Fruit fly (Drosophila melanogaster) whole organism, embryonic: ENCODE measurements around the gene CG43845.

ENCODE experiments used
- ATbp ChIP-seq: fragments of 200-800 bp; sonication (Bioruptor generic); optimal IDR thresholded peaks from 2 replicates; lab custom pipeline; 2017; ENCODE audit warnings: missing biosample characterization, mild to moderate bottlenecking, missing genetic modification characterization, missing genetic modification reagents
- Antp ChIP-seq: fragments of 200-800 bp; sonication (Bioruptor generic); optimal IDR thresholded peaks from 3 replicates; lab custom pipeline; 2016; ENCODE audit warnings: missing biosample characterization, missing genetic modification characterization
- Atf-2 ChIP-seq: fragments of 200-800 bp; sonication (Bioruptor generic); optimal IDR thresholded peaks from 2 replicates; lab custom pipeline; 2016; ENCODE audit warnings: missing biosample characterization, missing genetic modification characterization
- Bgb ChIP-seq: fragments of 200-800 bp; sonication (Bioruptor generic); IDR thresholded peaks from 2 replicates; pipeline ENCODE4 v1.3.6; 2022; ENCODE audit warnings: missing biosample characterization, missing genetic modification characterization; ENCODE audit not compliant: partially characterized antibody
- CG10321 ChIP-seq: fragments of 200-800 bp; sonication (Bioruptor generic); IDR thresholded peaks from 2 replicates; pipeline ENCODE4 v1.3.6; 2022; ENCODE audit warnings: missing biosample characterization, missing genetic modification characterization
- CG10431 ChIP-seq: fragments of 200-800 bp; sonication (Bioruptor generic); optimal IDR thresholded peaks from 3 replicates; lab custom pipeline; 2018; ENCODE audit warnings: missing biosample characterization, mild to moderate bottlenecking, missing genetic modification characterization
- CG10654 ChIP-seq: fragments of 200-800 bp; sonication (Bioruptor generic); optimal IDR thresholded peaks from 2 replicates; lab custom pipeline; 2016; ENCODE audit warnings: missing biosample characterization, missing genetic modification characterization
- CG12071 ChIP-seq: fragments of 200-800 bp; sonication (Bioruptor generic); optimal IDR thresholded peaks from 3 replicates; lab custom pipeline; 2018; ENCODE audit warnings: missing biosample characterization, mild to moderate bottlenecking, missing genetic modification characterization
- CG13287 ChIP-seq: fragments of 200-800 bp; sonication (Bioruptor generic); IDR thresholded peaks from 2 replicates; pipeline ENCODE4 v1.3.6; 2022; ENCODE audit warnings: missing biosample characterization, missing genetic modification characterization; ENCODE audit not compliant: partially characterized antibody
- CG14014 ChIP-seq: fragments of 200-800 bp; sonication (Bioruptor generic); IDR thresholded peaks from 2 replicates; pipeline ENCODE4 v1.3.6; 2022; ENCODE audit warnings: missing biosample characterization, missing genetic modification characterization
- CG14860 ChIP-seq: fragments of 200-800 bp; sonication (Bioruptor generic); IDR thresholded peaks from 3 replicates; pipeline ENCODE4 v1.3.6; 2022; ENCODE audit warnings: missing biosample characterization, missing genetic modification characterization; ENCODE audit not compliant: partially characterized antibody
- CG18011 ChIP-seq: fragments of 200-800 bp; sonication (Bioruptor generic); optimal IDR thresholded peaks from 2 replicates; lab custom pipeline; 2017; ENCODE audit warnings: missing biosample characterization, missing genetic modification characterization, mild to moderate bottlenecking, moderate library complexity, missing genotype
- CG42726 ChIP-seq: fragments of 200-800 bp; sonication (Bioruptor generic); IDR thresholded peaks from 2 replicates; pipeline ENCODE4 v1.3.6; 2022; ENCODE audit warnings: missing biosample characterization, missing genetic modification characterization; ENCODE audit not compliant: partially characterized antibody
- CG6854 ChIP-seq: fragments of 200-800 bp; sonication (Bioruptor generic); optimal IDR thresholded peaks from 3 replicates; lab custom pipeline; 2017; ENCODE audit warnings: missing biosample characterization, mild to moderate bottlenecking, missing genetic modification characterization
- CG9817 ChIP-seq: fragments of 200-800 bp; sonication (Bioruptor generic); optimal IDR thresholded peaks from 2 replicates; lab custom pipeline; 2018; ENCODE audit warnings: missing biosample characterization, mild to moderate bottlenecking, missing genetic modification characterization, moderate library complexity
- Deaf1 ChIP-seq: fragments of 200-800 bp; optimal IDR thresholded peaks from 3 replicates; lab custom pipeline; 2019; ENCODE audit warnings: missing biosample characterization, mild to moderate bottlenecking, missing genetic modification characterization, moderate library complexity
- Doc2 ChIP-seq: fragments of 200-800 bp; sonication (Bioruptor generic); IDR thresholded peaks from 2 replicates; pipeline ENCODE4 v1.3.6; 2022; ENCODE audit warnings: missing biosample characterization, missing genetic modification characterization
- Dp ChIP-seq: fragments of 200-800 bp; sonication (Bioruptor generic); optimal IDR thresholded peaks from 2 replicates; lab custom pipeline; 2018; ENCODE audit warnings: missing biosample characterization, mild to moderate bottlenecking, missing genetic modification characterization, moderate library complexity
- Dref ChIP-seq: fragments of 200-800 bp; sonication (Bioruptor generic); IDR thresholded peaks from 2 replicates; pipeline ENCODE4 v1.3.6; 2022; ENCODE audit warnings: missing biosample characterization, missing genetic modification characterization
- GATAe ChIP-seq: fragments of 200-800 bp; sonication (Bioruptor generic); conservative IDR thresholded peaks from 2 replicates; pipeline ENCODE4 v1.3.6; 2022; ENCODE audit warnings: missing biosample characterization, missing genetic modification characterization
- Hey ChIP-seq: fragments of 200-800 bp; sonication (Bioruptor generic); optimal IDR thresholded peaks from 3 replicates; lab custom pipeline; 2018; ENCODE audit warnings: missing biosample characterization, mild to moderate bottlenecking, missing genetic modification characterization
- Hr39 ChIP-seq: fragments of >200 bp; optimal IDR thresholded peaks from 2 replicates; lab custom pipeline; 2017
- Hsf ChIP-seq: fragments of 200-800 bp; sonication (Bioruptor generic); optimal IDR thresholded peaks from 3 replicates; lab custom pipeline; 2016; ENCODE audit warnings: missing biosample characterization, missing genetic modification characterization
- MBD-R2 ChIP-seq: fragments of 200-800 bp; sonication (Bioruptor generic); IDR thresholded peaks from 2 replicates; pipeline ENCODE4 v1.3.6; 2022; ENCODE audit warnings: missing biosample characterization, missing genetic modification characterization
- MESR4 ChIP-seq: fragments of 200-800 bp; sonication (Bioruptor generic); optimal IDR thresholded peaks from 2 replicates; lab custom pipeline; 2018; ENCODE audit warnings: missing biosample characterization, mild to moderate bottlenecking, missing genetic modification characterization, moderate library complexity
- Pdp1 ChIP-seq, 2 experiments: fragments of 200-800 bp; sonication (Bioruptor generic); optimal IDR thresholded peaks; 3 replicates each; lab custom pipeline; 2016; ENCODE audit warnings: missing biosample characterization in 2 of 2, missing genetic modification characterization in 2 of 2, mild to moderate bottlenecking in 1 of 2, moderate library complexity in 1 of 2
- Ssrp ChIP-seq: fragments of 200-800 bp; sonication (Bioruptor generic); optimal IDR thresholded peaks from 2 replicates; lab custom pipeline; 2018; ENCODE audit warnings: missing biosample characterization, mild to moderate bottlenecking, missing genetic modification characterization, moderate library complexity
- Trl ChIP-seq, 3 experiments: fragments of >200 bp in 2 of 3; fragments of 200-800 bp in 1 of 3; sonication (Bioruptor generic) in 1 of 3; optimal IDR thresholded peaks; 2 replicates in 1 of 3; 3 replicates in 2 of 3; lab custom pipeline; 2016 to 2017; ENCODE audit warnings: missing biosample characterization in 1 of 3, missing genetic modification characterization in 1 of 3
- amos ChIP-seq: fragments of 200-800 bp; sonication (Bioruptor generic); IDR thresholded peaks from 2 replicates; pipeline ENCODE4 v1.3.6; 2022; ENCODE audit warnings: missing biosample characterization, missing genetic modification characterization; ENCODE audit not compliant: partially characterized antibody
- bab2 ChIP-seq: fragments of 200-800 bp; sonication (Bioruptor generic); optimal IDR thresholded peaks from 2 replicates; lab custom pipeline; 2016; ENCODE audit warnings: missing biosample characterization, missing genetic modification characterization
- bbx ChIP-seq: fragments of 200-800 bp; sonication (Bioruptor generic); IDR thresholded peaks from 2 replicates; pipeline ENCODE4 v1.3.6; 2022; ENCODE audit warnings: missing biosample characterization, missing genetic modification characterization; ENCODE audit not compliant: partially characterized antibody
- cwo ChIP-seq: fragments of 200-800 bp; sonication (Bioruptor generic); optimal IDR thresholded peaks from 3 replicates; lab custom pipeline; 2017; ENCODE audit warnings: missing biosample characterization, missing genetic modification characterization, mild to moderate bottlenecking, moderate library complexity, missing genetic modification reagents
- exex ChIP-seq: fragments of 200-800 bp; sonication (Bioruptor generic); optimal IDR thresholded peaks from 4 replicates; lab custom pipeline; 2018; ENCODE audit warnings: missing biosample characterization, mild to moderate bottlenecking, missing genetic modification characterization, moderate library complexity
- hb ChIP-seq: fragments of 200-800 bp; sonication (Bioruptor generic); IDR thresholded peaks from 3 replicates; pipeline ENCODE4 v1.3.6; 2022; ENCODE audit warnings: missing biosample characterization, missing genetic modification characterization; ENCODE audit not compliant: partially characterized antibody
- hbn ChIP-seq: fragments of 200-800 bp; sonication (Bioruptor generic); IDR thresholded peaks from 2 replicates; pipeline ENCODE4 v1.3.6; 2022; ENCODE audit warnings: missing biosample characterization, missing genetic modification characterization; ENCODE audit not compliant: partially characterized antibody
- ind ChIP-seq: fragments of 200-800 bp; sonication (Bioruptor generic); optimal IDR thresholded peaks from 3 replicates; lab custom pipeline; 2016; ENCODE audit warnings: missing biosample characterization, missing genetic modification characterization
- lola ChIP-seq, 3 experiments: fragments of >200 bp in 2 of 3; fragments of 200-800 bp in 1 of 3; sonication (Bioruptor generic) in 1 of 3; optimal IDR thresholded peaks; 2 replicates each; lab custom pipeline; 2017 to 2019; ENCODE audit warnings: missing biosample characterization in 3 of 3, missing genetic modification characterization in 3 of 3, mild to moderate bottlenecking in 1 of 3, moderate library complexity in 1 of 3
- org-1 ChIP-seq: fragments of 200-800 bp; sonication (Bioruptor generic); optimal IDR thresholded peaks from 2 replicates; lab custom pipeline; 2017; ENCODE audit warnings: missing biosample characterization, missing genetic modification characterization
- pan ChIP-seq, 4 experiments: fragments of >200 bp in 3 of 4; fragments of 200-800 bp in 1 of 4; sonication (Bioruptor generic) in 1 of 4; optimal IDR thresholded peaks in 3 of 4; IDR thresholded peaks in 1 of 4; 2 replicates each; pipeline versions ENCODE4 v1.3.6 to Lab custom; 2017 to 2022; ENCODE audit warnings: missing biosample characterization in 2 of 4, missing genetic modification characterization in 2 of 4, mixed read lengths in 1 of 4
- peb ChIP-seq: fragments of 200-800 bp; sonication (Bioruptor generic); IDR thresholded peaks from 2 replicates; pipeline ENCODE4 v1.3.6; 2022; ENCODE audit warnings: missing biosample characterization, missing genetic modification characterization
- pzg ChIP-seq: fragments of 200-800 bp; sonication (Bioruptor generic); optimal IDR thresholded peaks from 3 replicates; lab custom pipeline; 2018; ENCODE audit warnings: missing biosample characterization, mild to moderate bottlenecking, missing genetic modification characterization, moderate library complexity
- slou ChIP-seq: fragments of 200-800 bp; sonication (Bioruptor generic); optimal IDR thresholded peaks from 3 replicates; lab custom pipeline; 2016; ENCODE audit warnings: missing biosample characterization, missing genetic modification characterization
- stc ChIP-seq: fragments of 200-800 bp; sonication (Bioruptor generic); IDR thresholded peaks from 2 replicates; pipeline ENCODE4 v1.3.6; 2022; ENCODE audit warnings: missing biosample characterization, missing genetic modification characterization
- ttk ChIP-seq: fragments of 200-800 bp; sonication (Bioruptor generic); IDR thresholded peaks from 2 replicates; pipeline ENCODE4 v2.1.2; 2022; ENCODE audit warnings: missing biosample characterization, missing genetic modification characterization
- unc-4 ChIP-seq: fragments of 200-800 bp; sonication (Bioruptor generic); IDR thresholded peaks from 2 replicates; pipeline ENCODE4 v1.3.6; 2022; ENCODE audit warnings: missing biosample characterization, missing genetic modification characterization; ENCODE audit not compliant: partially characterized antibody
- wek ChIP-seq: fragments of 200-800 bp; sonication (Bioruptor generic); optimal IDR thresholded peaks from 3 replicates; lab custom pipeline; 2018; ENCODE audit warnings: missing biosample characterization, mild to moderate bottlenecking, missing genetic modification characterization, moderate library complexity
- wor ChIP-seq: fragments of 200-800 bp; sonication (Bioruptor generic); IDR thresholded peaks from 2 replicates; pipeline ENCODE4 v1.3.6; 2022; ENCODE audit warnings: missing biosample characterization, missing genetic modification characterization
- yki ChIP-seq: fragments of >200 bp; optimal IDR thresholded peaks from 3 replicates; lab custom pipeline; 2018
- zen2 ChIP-seq: fragments of 200-800 bp; sonication (Bioruptor generic); IDR thresholded peaks from 3 replicates; pipeline ENCODE4 v1.3.6; 2022; ENCODE audit warnings: missing biosample characterization, missing genetic modification characterization; ENCODE audit not compliant: partially characterized antibody

Gene CG43845

dm6 chr3R:5550452-5550851, 27.5 kb upstream of the CG43845 start (continued):
- TF ChIP-seq amos (GFP tag; lab: Robert Waterston, UW) (peak; percentile 72), unc-4 (GFP tag; lab: Robert Waterston, UW) (peak; percentile 67), ATbp (no peak), ttk (GFP tag; lab: Robert Waterston, UW) (no peak), zen2 (peak; percentile 82; the same call in 2 of the 3 replicates), CG42726 (GFP tag; lab: Robert Waterston, UW) (peak; percentile 46; the same call in 1 of the 2 replicates), Bgb (GFP tag; lab: Robert Waterston, UW) (peak; percentile 82), hbn (peak; percentile 53), bbx (GFP tag; lab: Robert Waterston, UW) (peak; percentile 70), peb (GFP tag; lab: Robert Waterston, UW) (no peak), Trl (optimal IDR thresholded peaks at IDR 0.05; lab: Kevin White, UChicago) (no peak), Trl (GFP tag; optimal IDR thresholded peaks at IDR 0.05; lab: Kevin White, UChicago) (no peak), wek (GFP tag; lab: Kevin White, UChicago) (no peak), CG18011 (GFP tag; lab: Kevin White, UChicago) (no peak), Hsf (GFP tag; lab: Kevin White, UChicago) (no peak), CG13287 (GFP tag; lab: Robert Waterston, UW) (peak; percentile 78), Deaf1 (tag; lab: Kevin White, UChicago) (no peak), Dp (GFP tag; lab: Kevin White, UChicago) (peak; percentile 93), hb (GFP tag; lab: Robert Waterston, UW) (peak; percentile 64; the same call in 1 of the 3 replicates), Hr39 (lab: Kevin White, UChicago) (no peak), Atf-2 (no peak), slou (GFP tag; lab: Kevin White, UChicago) (no peak), wor (GFP tag; lab: Robert Waterston, UW) (no peak), exex (no peak), CG6854 (GFP tag; lab: Kevin White, UChicago) (no peak), cwo (GFP tag; lab: Kevin White, UChicago) (no peak), CG14014 (GFP tag; lab: Robert Waterston, UW) (no peak), Hey (tag; lab: Kevin White, UChicago) (no peak), Dref (GFP tag; lab: Robert Waterston, UW) (peak; percentile 90)

dm6 chr3R:5547464-5547943, 24.6 kb upstream of the CG43845 start, which contains the start of gene CG2519:
CG2519 (minus strand) TSS chr3R:5547775.
- no peak for TF ChIP-seq Doc2
- peak; percentile 55 for TF ChIP-seq bab2 (GFP tag; lab: Kevin White, UChicago)
- peak; percentile 18 for TF ChIP-seq org-1
- no peak for TF ChIP-seq yki (lab: Kevin White, UChicago)
- TF ChIP-seq CG12071 (GFP tag; lab: Kevin White, UChicago): no peak
- TF ChIP-seq MBD-R2 (GFP tag; lab: Robert Waterston, UW): peak; percentile 85
- TF ChIP-seq pan (optimal IDR thresholded peaks at IDR 0.05; lab: Kevin White, UChicago): no peak
- TF ChIP-seq pan (GFP tag; optimal IDR thresholded peaks at IDR 0.05 in 1 of 2, IDR thresholded peaks at IDR 0.05 in 1 of 2): peak in 1 of 2 experiments; percentile 51
- peak in 1 of 3 experiments; percentile 9 for TF ChIP-seq lola (GFP tag; optimal IDR thresholded peaks at IDR 0.05; lab: Kevin White, UChicago)
- peak; percentile 100 for TF ChIP-seq MESR4 (GFP tag; lab: Kevin White, UChicago)
- TF ChIP-seq Pdp1 (GFP tag; optimal IDR thresholded peaks at IDR 0.05; lab: Kevin White, UChicago): peak in 1 of 2 experiments; percentile 45
- TF ChIP-seq Ssrp (tag; lab: Kevin White, UChicago): no peak
- TF ChIP-seq CG10431 (GFP tag; lab: Kevin White, UChicago): no peak
- TF ChIP-seq CG10321 (GFP tag; lab: Robert Waterston, UW): no peak
- peak; percentile 55 for TF ChIP-seq ind
- peak; percentile 87 for TF ChIP-seq CG14860
- peak; percentile 22 for TF ChIP-seq CG10654 (GFP tag; lab: Kevin White, UChicago)
- no peak for TF ChIP-seq GATAe (GFP tag; lab: Robert Waterston, UW)
- peak; percentile 58 for TF ChIP-seq Antp (GFP tag; lab: Kevin White, UChicago)
- TF ChIP-seq stc: peak; percentile 62; the same call in 1 of the 2 replicates
- TF ChIP-seq pzg (GFP tag; lab: Kevin White, UChicago): peak; percentile 91
- TF ChIP-seq CG9817 (tag; lab: Kevin White, UChicago): peak; percentile 47
